Fruit fly (Drosophila melanogaster): Measurements from ENCODE around the gene CG17027.

Gene CG17027

dm6 chr3L:16027163-16027633 lies 47.3 kb downstream of the CG17027 start (continued):
- peak; percentile 17 for TF ChIP-seq Ets21C (GFP tag; optimal IDR thresholded peaks at IDR 0.05)
- TF ChIP-seq vri (GFP tag; optimal IDR thresholded peaks at IDR 0.05), result no peak
- TF ChIP-seq Hr4 (GFP tag; optimal IDR thresholded peaks at IDR 0.05), result peak; percentile 65
- TF ChIP-seq CG31627 (GFP tag; optimal IDR thresholded peaks at IDR 0.05), result peak; percentile 58
- TF ChIP-seq Sox15 (GFP tag; optimal IDR thresholded peaks at IDR 0.05), result peak; percentile 41
- peak; percentile 89 for TF ChIP-seq Eip78C (GFP tag)
- TF ChIP-seq CG34406 (GFP tag; optimal IDR thresholded peaks at IDR 0.05), result peak; percentile 54
- peak; percentile 64 for TF ChIP-seq CG32006 (GFP tag; optimal IDR thresholded peaks at IDR 0.05)
- TF ChIP-seq CG11762 (GFP tag; optimal IDR thresholded peaks at IDR 0.05; ENCODE audit: insufficient read depth), result peak; percentile 67
- TF ChIP-seq CG6276 (GFP tag; optimal IDR thresholded peaks at IDR 0.05), result peak; percentile 66
- TF ChIP-seq topi (GFP tag; optimal IDR thresholded peaks at IDR 0.05), result peak; percentile 49
- peak; percentile 96 for TF ChIP-seq fkh (GFP tag; optimal IDR thresholded peaks at IDR 0.05)
- TF ChIP-seq Blimp-1 (GFP tag; optimal IDR thresholded peaks at IDR 0.05), result no peak
- TF ChIP-seq CG10669 (GFP tag; optimal IDR thresholded peaks at IDR 0.05), result peak; percentile 64
- TF ChIP-seq Lpt (GFP tag; optimal IDR thresholded peaks at IDR 0.05), result peak; percentile 66
- peak; percentile 80 for TF ChIP-seq CG8119 (GFP tag; IDR thresholded peaks at IDR 0.05)
- TF ChIP-seq Hr39 (GFP tag; optimal IDR thresholded peaks at IDR 0.05), result peak; percentile 55
- TF ChIP-seq CG11902 (GFP tag; optimal IDR thresholded peaks at IDR 0.05), result peak; percentile 51
- no peak for TF ChIP-seq fd85E (GFP tag; optimal IDR thresholded peaks at IDR 0.05)
- TF ChIP-seq dac (GFP tag; optimal IDR thresholded peaks at IDR 0.05), result peak; percentile 62
- TF ChIP-seq dsx (GFP tag; optimal IDR thresholded peaks at IDR 0.05; ENCODE audit: poor library complexity, severe bottlenecking), result peak; percentile 8
- TF ChIP-seq CG6163 (GFP tag; IDR thresholded peaks at IDR 0.05), result peak; percentile 88
- TF ChIP-seq Eip75B (GFP tag; optimal IDR thresholded peaks at IDR 0.05), result peak; percentile 77
- TF ChIP-seq lz (GFP tag; optimal IDR thresholded peaks at IDR 0.05), result peak; percentile 52

dm6 chr3L:16028924-16029323 lies 49.0 kb downstream of the CG17027 start:
- no peak for TF ChIP-seq dac (GFP tag; optimal IDR thresholded peaks at IDR 0.05)
- TF ChIP-seq CG6808 (GFP tag; optimal IDR thresholded peaks at IDR 0.05), result no peak
- no peak for TF ChIP-seq CG16779 (tag; optimal IDR thresholded peaks at IDR 0.05)
- peak; percentile 3 for TF ChIP-seq fkh (GFP tag; optimal IDR thresholded peaks at IDR 0.05)
- TF ChIP-seq Hr38 (GFP tag; optimal IDR thresholded peaks at IDR 0.05), result no peak
- TF ChIP-seq CG15336 (GFP tag; IDR thresholded peaks at IDR 0.05), result peak; percentile 29; the same call in 1 of the 2 replicates
- no peak for TF ChIP-seq CG6792 (GFP tag; optimal IDR thresholded peaks at IDR 0.05)

All from whole organism, prepupa.